Worm (Caenorhabditis elegans) whole organism, young adult: Measurements from ENCODE around the gene ooc-3.

Experiments used
- B0019.2 ChIP-seq: fragments of 200-800 bp; sonication (Bioruptor generic); conservative IDR thresholded peaks from 2 replicates; pipeline ENCODE4 v1.3.6; 2022; ENCODE audit warnings: missing genetic modification reagents, missing genetic modification characterization, missing compliant biosample characterization
- B0035.1 ChIP-seq: sonication (generic microtip); optimal IDR thresholded peaks from 2 replicates; lab custom pipeline; 2016; ENCODE audit warnings: missing genetic modification characterization, mild to moderate bottlenecking, missing compliant biosample characterization, missing genotype, missing genetic modification reagents
- F33H1.4 ChIP-seq: fragments of 200-800 bp; sonication (Bioruptor generic); IDR thresholded peaks from 2 replicates; pipeline ENCODE4 v1.3.6; 2022; ENCODE audit warnings: missing genetic modification reagents, missing genetic modification characterization, missing compliant biosample characterization
- F49E8.2 ChIP-seq: sonication (generic microtip); optimal IDR thresholded peaks from 3 replicates; lab custom pipeline; 2017; ENCODE audit warnings: missing genetic modification characterization, mild to moderate bottlenecking, missing compliant biosample characterization, antibody characterized with exemption, moderate library complexity; ENCODE audit not compliant: insufficient read depth
- F52B5.7 ChIP-seq: sonication (generic microtip); optimal IDR thresholded peaks from 2 replicates; lab custom pipeline; 2016; ENCODE audit warnings: mild to moderate bottlenecking, missing genetic modification characterization, missing compliant biosample characterization
- K12H6.12 ChIP-seq: fragments of 200-800 bp; sonication (Bioruptor generic); optimal IDR thresholded peaks from 2 replicates; lab custom pipeline; 2018; ENCODE audit warnings: mild to moderate bottlenecking, missing genetic modification characterization, missing compliant biosample characterization
- Y53G8AR.9 ChIP-seq: fragments of 200-800 bp; sonication (Bioruptor generic); conservative IDR thresholded peaks from 2 replicates; pipeline ENCODE4 v1.3.6; 2022; ENCODE audit warnings: missing genetic modification reagents, missing genetic modification characterization, missing compliant biosample characterization
- Y56A3A.18 ChIP-seq: fragments of 200-800 bp; sonication (Bioruptor generic); IDR thresholded peaks from 2 replicates; pipeline ENCODE4 v1.3.6; 2022; ENCODE audit warnings: missing genetic modification reagents, missing genetic modification characterization, missing compliant biosample characterization
- Y67H2A.10 ChIP-seq: fragments of 200-800 bp; sonication (Bioruptor generic); conservative IDR thresholded peaks from 2 replicates; pipeline ENCODE4 v1.3.6; 2022; ENCODE audit warnings: missing genetic modification reagents, missing genetic modification characterization, missing compliant biosample characterization
- Y95B8A.8 ChIP-seq: fragments of 200-800 bp; sonication (Bioruptor generic); IDR thresholded peaks from 2 replicates; pipeline ENCODE4 v1.3.6; 2022; ENCODE audit warnings: missing genetic modification reagents, missing genetic modification characterization, missing compliant biosample characterization
- aptf-3 ChIP-seq: fragments of 200-800 bp; sonication (Bioruptor generic); IDR thresholded peaks from 2 replicates; pipeline ENCODE4 v1.3.6; 2022; ENCODE audit warnings: missing genetic modification characterization, missing compliant biosample characterization
- atf-7 ChIP-seq: sonication (generic microtip); optimal IDR thresholded peaks from 2 replicates; lab custom pipeline; 2017; ENCODE audit warnings: mild to moderate bottlenecking, missing genetic modification characterization, missing compliant biosample characterization
- cebp-1 ChIP-seq, 2 experiments: fragments of 200-800 bp in 1 of 2; sonication (Bioruptor generic) in 1 of 2; sonication (generic microtip) in 1 of 2; IDR thresholded peaks in 1 of 2; optimal IDR thresholded peaks in 1 of 2; 2 replicates each; pipeline versions ENCODE4 v1.3.6 to Lab custom; 2017 to 2022; ENCODE audit warnings: missing compliant biosample characterization in 2 of 2, missing genetic modification characterization in 2 of 2, mild to moderate bottlenecking in 1 of 2, missing genetic modification reagents in 1 of 2, moderate library complexity in 1 of 2
- ceh-91 ChIP-seq: fragments of 200-800 bp; sonication (Bioruptor generic); IDR thresholded peaks from 2 replicates; pipeline ENCODE4 v1.3.6; 2022; ENCODE audit warnings: missing genetic modification reagents, missing genetic modification characterization, missing compliant biosample characterization
- die-1 ChIP-seq: sonication (generic microtip); optimal IDR thresholded peaks from 2 replicates; lab custom pipeline; 2016; ENCODE audit warnings: missing genotype, mild to moderate bottlenecking, missing genetic modification characterization, missing compliant biosample characterization
- dpl-1 ChIP-seq: fragments of 150-350 bp; optimal IDR thresholded peaks from 2 replicates; lab custom pipeline; 2014; ENCODE audit warnings: missing biosample characterization, missing genetic modification reagents, missing genetic modification characterization
- efl-1 ChIP-seq: fragments of 150-350 bp; optimal IDR thresholded peaks from 2 replicates; lab custom pipeline; 2014; ENCODE audit warnings: missing biosample characterization, missing genetic modification reagents, missing genetic modification characterization
- ekl-4 ChIP-seq: fragments of 200-800 bp; sonication (Bioruptor generic); IDR thresholded peaks from 2 replicates; pipeline ENCODE4 v1.3.6; 2022; ENCODE audit warnings: missing genetic modification reagents, missing genetic modification characterization, missing compliant biosample characterization
- ets-4 ChIP-seq: fragments of 200-800 bp; sonication (Bioruptor generic); optimal IDR thresholded peaks from 2 replicates; lab custom pipeline; 2018; ENCODE audit warnings: mild to moderate bottlenecking, missing genetic modification characterization, missing compliant biosample characterization
- hlh-12 ChIP-seq: sonication (generic microtip); optimal IDR thresholded peaks from 2 replicates; lab custom pipeline; 2016; ENCODE audit warnings: missing genetic modification characterization, missing compliant biosample characterization
- hmg-20 ChIP-seq: fragments of 200-800 bp; sonication (Bioruptor generic); IDR thresholded peaks from 2 replicates; pipeline ENCODE4 v1.3.6; 2022; ENCODE audit warnings: missing genetic modification reagents, missing genetic modification characterization, missing compliant biosample characterization
- hrde-1 ChIP-seq: sonication (generic microtip); optimal IDR thresholded peaks from 2 replicates; lab custom pipeline; 2016; ENCODE audit warnings: missing genetic modification characterization, mild to moderate bottlenecking, missing compliant biosample characterization, moderate library complexity, missing genotype, missing genetic modification reagents, borderline replicate concordance
- lsl-1 ChIP-seq: fragments of 200-800 bp; sonication (Bioruptor generic); optimal IDR thresholded peaks from 2 replicates; lab custom pipeline; 2018; ENCODE audit warnings: mild to moderate bottlenecking, missing genetic modification characterization, moderate library complexity, missing compliant biosample characterization
- madf-3 ChIP-seq: fragments of 200-800 bp; sonication (Bioruptor generic); IDR thresholded peaks from 2 replicates; pipeline ENCODE4 v1.3.6; 2022; ENCODE audit warnings: missing genetic modification reagents, missing genetic modification characterization, missing compliant biosample characterization
- madf-6 ChIP-seq: fragments of 200-800 bp; sonication (Bioruptor generic); IDR thresholded peaks from 2 replicates; pipeline ENCODE4 v1.3.6; 2022; ENCODE audit warnings: missing genetic modification reagents, missing genetic modification characterization, missing compliant biosample characterization
- nfya-2 ChIP-seq: fragments of 200-800 bp; sonication (Bioruptor generic); IDR thresholded peaks from 2 replicates; pipeline ENCODE4 v1.3.6; 2022; ENCODE audit warnings: missing genetic modification reagents, missing genetic modification characterization, missing compliant biosample characterization
- nhr-80 ChIP-seq: sonication (generic microtip); optimal IDR thresholded peaks from 2 replicates; lab custom pipeline; 2016; ENCODE audit warnings: missing genetic modification characterization, missing compliant biosample characterization
- nhr-90 ChIP-seq: sonication (generic microtip); optimal IDR thresholded peaks from 2 replicates; lab custom pipeline; 2016; ENCODE audit warnings: missing genotype, mild to moderate bottlenecking, missing genetic modification characterization, missing compliant biosample characterization
- pbrm-1 ChIP-seq: fragments of 200-800 bp; sonication (Bioruptor generic); IDR thresholded peaks from 2 replicates; pipeline ENCODE4 v1.3.6; 2022; ENCODE audit warnings: missing genetic modification reagents, missing genetic modification characterization, missing compliant biosample characterization
- rec-8 ChIP-seq, 2 experiments: sonication (generic microtip); optimal IDR thresholded peaks; 2 replicates each; lab custom pipeline; 2016; ENCODE audit warnings: mild to moderate bottlenecking in 2 of 2, missing genetic modification characterization in 2 of 2, missing genetic modification reagents in 2 of 2, missing genotype in 2 of 2, missing biosample characterization in 1 of 2, missing compliant biosample characterization in 1 of 2, moderate library complexity in 1 of 2
- repo-1 ChIP-seq: sonication (generic microtip); optimal IDR thresholded peaks from 2 replicates; lab custom pipeline; 2017; ENCODE audit warnings: mild to moderate bottlenecking, missing genetic modification characterization, missing compliant biosample characterization
- snpc-1.1 ChIP-seq: sonication (generic microtip); optimal IDR thresholded peaks from 2 replicates; lab custom pipeline; 2017; ENCODE audit warnings: missing genetic modification characterization, mild to moderate bottlenecking, missing compliant biosample characterization, antibody characterized with exemption, moderate library complexity, missing genotype, missing genetic modification reagents; ENCODE audit not compliant: insufficient read depth
- snpc-3.4 ChIP-seq: sonication (generic microtip); optimal IDR thresholded peaks from 2 replicates; lab custom pipeline; 2017; ENCODE audit warnings: missing genetic modification characterization, mild to moderate bottlenecking, missing compliant biosample characterization, antibody characterized with exemption, moderate library complexity, missing genotype, missing genetic modification reagents
- snpc-4 ChIP-seq, 5 experiments: fragments of 150-350 bp in 1 of 5; sonication (generic microtip) in 4 of 5; optimal IDR thresholded peaks; 2 replicates each; lab custom pipeline; 2014 to 2018; ENCODE audit warnings: missing genetic modification characterization in 5 of 5, missing biosample characterization in 3 of 5, antibody characterized with exemption in 2 of 5, mild to moderate bottlenecking in 2 of 5, missing compliant biosample characterization in 2 of 5, missing genotype in 2 of 5, moderate library complexity in 2 of 5, missing genetic modification reagents in 1 of 5
- tlf-1 ChIP-seq: fragments of 200-800 bp; sonication (Bioruptor generic); optimal IDR thresholded peaks from 2 replicates; lab custom pipeline; 2018; ENCODE audit warnings: mild to moderate bottlenecking, missing genetic modification characterization, missing compliant biosample characterization
- unc-130 ChIP-seq: sonication (generic microtip); optimal IDR thresholded peaks from 2 replicates; lab custom pipeline; 2016; ENCODE audit warnings: missing genetic modification reagents, missing genetic modification characterization, missing compliant biosample characterization
- unc-62 ChIP-seq: fragments of 150-350 bp; optimal IDR thresholded peaks from 2 replicates; lab custom pipeline; 2014; ENCODE audit warnings: missing biosample characterization, missing genetic modification reagents, missing genetic modification characterization
- zfh-2 ChIP-seq: fragments of 200-800 bp; sonication (Bioruptor generic); conservative IDR thresholded peaks from 2 replicates; pipeline ENCODE4 v1.3.6; 2022; ENCODE audit warnings: missing genetic modification reagents, missing genetic modification characterization, missing compliant biosample characterization
- ztf-18 ChIP-seq: sonication (generic microtip); optimal IDR thresholded peaks from 2 replicates; lab custom pipeline; 2016; ENCODE audit warnings: missing genotype, mild to moderate bottlenecking, missing genetic modification characterization, missing compliant biosample characterization
- ztf-22 ChIP-seq: fragments of 200-800 bp; sonication (Bioruptor generic); optimal IDR thresholded peaks from 2 replicates; lab custom pipeline; 2018; ENCODE audit warnings: mild to moderate bottlenecking, missing genetic modification characterization, moderate library complexity, missing compliant biosample characterization

Gene ooc-3

DNA sequence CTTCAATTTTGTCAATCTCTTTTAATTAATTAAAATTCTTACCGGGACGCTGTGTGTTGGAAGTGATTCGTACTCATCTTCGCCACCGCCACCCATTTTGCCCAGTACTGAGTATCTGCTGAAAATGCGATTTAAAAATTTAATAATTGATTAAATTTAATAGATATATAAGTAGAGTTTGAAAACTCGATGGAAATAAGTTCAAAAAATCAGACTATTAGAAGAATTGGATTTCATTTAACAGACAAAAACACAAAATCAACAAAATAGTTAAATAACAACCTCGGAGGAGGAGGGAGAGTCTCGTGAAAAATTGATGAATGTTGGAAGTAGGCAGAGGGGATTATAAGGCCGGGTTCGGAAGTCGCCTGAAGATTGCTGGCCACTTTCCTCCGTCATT, 23.2 kb downstream of the ooc-3 start, which contains the start of gene mfn-1:
Gene mfn-1 (minus strand): TSS at position 101 of the 400 bp plus-strand sequence.
- TF ChIP-seq snpc-1.1 (tag; lab: Kevin White, UChicago) (no peak), ets-4 (GFP tag; lab: Kevin White, UChicago) (no peak), aptf-3 (GFP tag; lab: Robert Waterston, UW) (no peak), Y95B8A.8 (no peak), F49E8.2 (tag; lab: Kevin White, UChicago) (no peak), zfh-2 (GFP tag; lab: Robert Waterston, UW) (no peak), Y56A3A.18 (no peak), hlh-12 (tag; lab: Kevin White, UChicago) (no peak)

DNA sequence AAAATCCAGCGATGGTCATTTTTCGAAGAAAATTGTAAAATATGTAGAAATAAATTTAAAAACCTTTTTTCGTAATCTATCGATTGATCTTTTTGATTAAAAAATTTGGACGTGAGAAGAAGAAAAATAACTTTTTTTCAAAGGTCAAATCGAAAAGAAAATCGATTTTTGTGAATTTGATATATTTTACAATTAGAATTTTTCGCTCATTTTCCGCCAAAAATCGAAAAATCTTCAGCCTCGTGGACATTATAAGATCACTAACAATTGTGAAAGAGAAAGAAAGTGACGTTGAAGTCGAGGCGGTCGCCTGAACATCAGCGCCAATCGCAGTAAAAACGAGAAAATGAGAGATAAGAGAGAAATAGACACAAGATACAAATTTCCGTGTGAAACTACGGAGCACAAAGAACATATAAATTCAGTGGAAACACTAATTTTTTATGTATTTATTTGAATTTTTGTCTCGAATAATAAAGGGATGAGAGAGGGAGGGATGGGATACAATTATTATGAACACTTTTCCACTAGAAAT, 25.5 kb downstream of the ooc-3 start, which contains the start of gene cisd-1:
Gene cisd-1 (minus strand): TSS at position 51 of the 535 bp plus-strand sequence.
- peak; percentile 25; the same call in 1 of the 2 replicates for TF ChIP-seq cebp-1 (GFP tag; IDR thresholded peaks at IDR 0.05; lab: Robert Waterston, UW)
- TF ChIP-seq cebp-1 (tag; optimal IDR thresholded peaks at IDR 0.05; lab: Kevin White, UChicago), result peak; percentile 59
- 0 out of 2 replicates have a peak, but pooled peaks have one; percentile 30 for TF ChIP-seq pbrm-1
- TF ChIP-seq nhr-80 (tag; lab: Kevin White, UChicago), result peak; percentile 61
- no peak for TF ChIP-seq madf-3 (GFP tag; lab: Robert Waterston, UW)
- no peak for TF ChIP-seq F33H1.4 (GFP tag; lab: Robert Waterston, UW)
- no peak for TF ChIP-seq B0019.2 (GFP tag; lab: Robert Waterston, UW)
- TF ChIP-seq atf-7 (tag; lab: Kevin White, UChicago), result peak; percentile 32
- TF ChIP-seq ekl-4 (GFP tag; lab: Robert Waterston, UW), result 0 out of 2 replicates have a peak, but pooled peaks have one; percentile 32
- TF ChIP-seq madf-6, result 0 out of 2 replicates have a peak, but pooled peaks have one; percentile 16
- TF ChIP-seq Y53G8AR.9, result no peak
- TF ChIP-seq ztf-18 (tag; lab: Kevin White, UChicago), result peak; percentile 5

DNA sequence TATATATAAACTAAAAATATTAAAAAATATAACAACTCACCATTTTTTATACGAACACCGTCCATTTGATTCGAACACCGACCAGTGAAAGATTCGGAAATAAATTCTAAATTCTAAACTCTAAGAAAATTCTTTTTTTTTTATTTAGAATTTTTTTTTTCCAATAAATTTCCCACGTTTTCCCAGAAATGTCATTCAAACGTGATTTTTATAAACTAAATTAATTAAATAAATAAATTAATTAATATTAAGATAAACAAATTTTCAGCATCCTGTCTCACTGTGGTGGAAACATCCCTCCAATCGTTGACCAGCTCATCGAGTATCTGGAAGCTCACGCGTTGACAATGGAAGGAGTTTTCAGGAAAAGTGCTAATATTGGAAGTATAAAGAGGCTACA, 27.6 kb downstream of the ooc-3 start, which contains the start of gene klp-17:
Gene klp-17 (minus strand): TSS at position 101 of the 400 bp plus-strand sequence.
- TF ChIP-seq F52B5.7, result no peak
- no peak for TF ChIP-seq F33H1.4 (GFP tag; lab: Robert Waterston, UW)
- no peak for TF ChIP-seq efl-1 (GFP tag; lab: Kevin White, UChicago)
- no peak for TF ChIP-seq die-1
- TF ChIP-seq hmg-20 (GFP tag; lab: Robert Waterston, UW), result no peak
- TF ChIP-seq ztf-22 (GFP tag; lab: Kevin White, UChicago), result no peak
- TF ChIP-seq ceh-91 (GFP tag; lab: Robert Waterston, UW), result no peak
- TF ChIP-seq snpc-3.4, result no peak
- TF ChIP-seq nhr-90 (tag; lab: Kevin White, UChicago), result no peak
- TF ChIP-seq unc-62 (GFP tag; lab: Kevin White, UChicago), result no peak
- no peak for TF ChIP-seq B0035.1 (tag; lab: Kevin White, UChicago)
- no peak for TF ChIP-seq hrde-1 (tag; lab: Kevin White, UChicago)
- TF ChIP-seq nfya-2 (GFP tag; lab: Robert Waterston, UW), result no peak
- TF ChIP-seq ets-4 (GFP tag; lab: Kevin White, UChicago), result no peak

DNA sequence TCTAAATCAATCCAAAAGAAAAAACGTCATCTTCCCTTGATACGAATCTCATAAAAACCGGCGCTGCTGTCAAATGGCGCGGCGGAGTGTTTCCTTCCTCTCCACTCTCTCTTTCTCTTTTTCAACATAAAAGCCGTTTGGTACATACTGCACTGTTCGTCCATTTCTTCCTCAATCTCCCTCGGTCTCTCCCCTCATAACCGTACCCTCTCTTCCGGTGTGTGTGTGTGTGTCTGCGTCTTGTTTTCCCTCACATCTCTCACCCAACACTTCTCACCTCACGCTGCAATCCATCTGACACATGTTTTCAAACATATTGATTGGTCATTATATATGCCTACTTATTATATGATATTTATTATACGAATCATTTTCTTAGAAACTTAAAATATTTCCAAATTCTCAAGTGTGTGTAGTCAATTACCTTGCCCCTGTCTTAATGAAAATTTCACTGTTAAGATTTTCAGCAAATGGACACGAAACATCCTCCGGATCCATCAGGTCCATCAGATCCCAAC, 30.6 kb downstream of the ooc-3 start, which contains the start of the genes aars-1 and rga-1:
Gene aars-1 (minus strand): TSS at position 71 of the 518 bp plus-strand sequence.
Gene rga-1 (plus strand): TSS at position 468 of the 518 bp plus-strand sequence.
- TF ChIP-seq rec-8 (tag; optimal IDR thresholded peaks at IDR 0.05; lab: Kevin White, UChicago), result no peak
- no peak for TF ChIP-seq B0035.1 (tag; lab: Kevin White, UChicago)
- no peak for TF ChIP-seq dpl-1 (GFP tag; lab: Kevin White, UChicago)
- TF ChIP-seq Y67H2A.10 (GFP tag; lab: Robert Waterston, UW), result no peak
- TF ChIP-seq tlf-1 (GFP tag; lab: Kevin White, UChicago), result no peak
- TF ChIP-seq cebp-1 (GFP tag; IDR thresholded peaks at IDR 0.05; lab: Robert Waterston, UW), result no peak
- TF ChIP-seq cebp-1 (tag; optimal IDR thresholded peaks at IDR 0.05; lab: Kevin White, UChicago), result peak; percentile 59
- no peak for TF ChIP-seq unc-130 (GFP tag; lab: Kevin White, UChicago)
- no peak for TF ChIP-seq Y56A3A.18
- no peak for TF ChIP-seq repo-1 (tag; lab: Kevin White, UChicago)
- no peak for TF ChIP-seq snpc-4 (GFP tag; optimal IDR thresholded peaks at IDR 0.05; lab: Kevin White, UChicago)
- peak in 3 of 4 experiments; percentile 18 to 39 (median 38) for TF ChIP-seq snpc-4 (tag; optimal IDR thresholded peaks at IDR 0.05; lab: Kevin White, UChicago)
- no peak for TF ChIP-seq lsl-1 (GFP tag; lab: Kevin White, UChicago)
- TF ChIP-seq zfh-2 (GFP tag; lab: Robert Waterston, UW), result peak; percentile 86
- no peak for TF ChIP-seq aptf-3 (GFP tag; lab: Robert Waterston, UW)
- TF ChIP-seq K12H6.12 (tag; lab: Kevin White, UChicago), result peak; percentile 4
- TF ChIP-seq nhr-80 (tag; lab: Kevin White, UChicago), result peak; percentile 96
